Worm (Caenorhabditis elegans): ENCODE measurements around the gene dod-23.

- TF ChIP-seq ama-1 (optimal IDR thresholded peaks at IDR 0.05) (no peak), nhr-25 (tag; optimal IDR thresholded peaks at IDR 0.05) (no peak), pqm-1 (tag; optimal IDR thresholded peaks at IDR 0.05) (no peak), elt-1 (tag; optimal IDR thresholded peaks at IDR 0.05) (no peak), skn-1 (tag; optimal IDR thresholded peaks at IDR 0.05) (no peak), elt-2 (tag; optimal IDR thresholded peaks at IDR 0.05) (no peak), ceh-82 (tag; optimal IDR thresholded peaks at IDR 0.05) (no peak), nhr-12 (tag; optimal IDR thresholded peaks at IDR 0.05) (no peak)
Observed at ce11 chrII:8442717-8443223, 43.8 kb upstream of the dod-23 start, which contains the start of gene eif-3.G.

Measured in whole organism, L3 larva.